Worm (Caenorhabditis elegans): ENCODE results near the gene nit-1.
A peak's percentile ranks its signal among the peaks of the same experiment; 100 is the strongest.

Gene nit-1

DNA sequence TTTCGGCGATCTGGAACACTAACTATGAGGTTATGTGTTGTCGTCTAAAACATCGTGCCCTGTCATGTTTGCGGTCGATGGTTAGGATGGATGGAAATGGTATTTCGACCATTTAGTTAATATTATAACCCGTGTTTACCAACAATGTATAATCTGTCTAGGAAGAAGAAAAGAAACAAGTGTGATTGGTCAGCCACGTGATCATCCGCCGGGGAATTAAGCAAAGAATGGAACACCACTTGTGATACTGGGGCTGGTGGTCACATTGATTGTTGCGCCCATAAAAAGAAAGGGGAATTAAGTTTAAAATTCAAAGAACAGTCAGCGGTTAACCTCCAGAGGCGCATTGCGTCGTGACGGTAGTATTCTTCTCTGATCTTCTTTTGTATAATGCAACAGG, 46.4 kb upstream of the nit-1 start (continued):
- TF ChIP-seq snpc-1.3 (tag; optimal IDR thresholded peaks at IDR 0.05; ENCODE audit: insufficient read depth): no peak
- TF ChIP-seq cebp-1 (GFP tag; IDR thresholded peaks at IDR 0.05): peak; percentile 18; the same call in 1 of the 2 replicates
- TF ChIP-seq cebp-1 (tag; optimal IDR thresholded peaks at IDR 0.05): peak; percentile 60
- no peak for TF ChIP-seq snpc-3.4 (tag; optimal IDR thresholded peaks at IDR 0.05)
- no peak for TF ChIP-seq unc-62 (GFP tag; optimal IDR thresholded peaks at IDR 0.05)
- no peak for TF ChIP-seq ekl-4 (GFP tag; IDR thresholded peaks at IDR 0.05)
- no peak for TF ChIP-seq F10E7.11 (tag; optimal IDR thresholded peaks at IDR 0.05)
- no peak for TF ChIP-seq ets-4 (GFP tag; optimal IDR thresholded peaks at IDR 0.05)
- TF ChIP-seq bed-1 (GFP tag; IDR thresholded peaks at IDR 0.05): no peak
- TF ChIP-seq him-1 (tag; optimal IDR thresholded peaks at IDR 0.05): no peak
- TF ChIP-seq unc-130 (GFP tag; optimal IDR thresholded peaks at IDR 0.05): no peak
- TF ChIP-seq egl-18 (GFP tag; IDR thresholded peaks at IDR 0.05): no peak
- no peak for TF ChIP-seq somi-1 (GFP tag; optimal IDR thresholded peaks at IDR 0.05)
- peak; percentile 6 for TF ChIP-seq ZK185.1 (tag; optimal IDR thresholded peaks at IDR 0.05; ENCODE audit: poor library complexity, severe bottlenecking)
- no peak for TF ChIP-seq F57C9.4 (tag; optimal IDR thresholded peaks at IDR 0.05)
- TF ChIP-seq nhr-90 (tag; optimal IDR thresholded peaks at IDR 0.05): no peak
- no peak for TF ChIP-seq F49E8.2 (tag; optimal IDR thresholded peaks at IDR 0.05; ENCODE audit: insufficient read depth)
- no peak for TF ChIP-seq ztf-22 (GFP tag; optimal IDR thresholded peaks at IDR 0.05)
- TF ChIP-seq sdz-38 (tag; optimal IDR thresholded peaks at IDR 0.05): no peak
- TF ChIP-seq Y67H2A.10 (GFP tag; conservative IDR thresholded peaks at IDR 0.05): no peak
- TF ChIP-seq cebp-2 (GFP tag; IDR thresholded peaks at IDR 0.05): no peak
- TF ChIP-seq nhr-120 (GFP tag; IDR thresholded peaks at IDR 0.05): no peak
- peak; percentile 22 for TF ChIP-seq lin-40 (tag; optimal IDR thresholded peaks at IDR 0.05)
- no peak for TF ChIP-seq F23B12.7 (tag; optimal IDR thresholded peaks at IDR 0.05; ENCODE audit: insufficient read depth)
- TF ChIP-seq chd-7 (tag; optimal IDR thresholded peaks at IDR 0.05): peak; percentile 36
- TF ChIP-seq nhr-27 (tag; optimal IDR thresholded peaks at IDR 0.05): no peak
- TF ChIP-seq ceh-91 (GFP tag; IDR thresholded peaks at IDR 0.05): no peak
- TF ChIP-seq Y95B8A.8 (GFP tag; IDR thresholded peaks at IDR 0.05): no peak
- TF ChIP-seq F22D6.2 (tag; optimal IDR thresholded peaks at IDR 0.05): no peak
- TF ChIP-seq efl-1 (GFP tag; optimal IDR thresholded peaks at IDR 0.05): no peak
- TF ChIP-seq nhr-80 (tag; optimal IDR thresholded peaks at IDR 0.05): peak; percentile 9
- TF ChIP-seq Y56A3A.18 (GFP tag; IDR thresholded peaks at IDR 0.05): no peak
- TF ChIP-seq pha-4 (tag; optimal IDR thresholded peaks at IDR 0.05): peak; percentile 32
- no peak for TF ChIP-seq B0035.1 (tag; optimal IDR thresholded peaks at IDR 0.05)
- TF ChIP-seq repo-1 (tag; optimal IDR thresholded peaks at IDR 0.05): no peak
- TF ChIP-seq B0261.1 (tag; optimal IDR thresholded peaks at IDR 0.05): no peak
- TF ChIP-seq ceh-40 (GFP tag; IDR thresholded peaks at IDR 0.05): no peak
- no peak for TF ChIP-seq C17E4.6 (GFP tag; IDR thresholded peaks at IDR 0.05)
- TF ChIP-seq B0019.2 (GFP tag; conservative IDR thresholded peaks at IDR 0.05): no peak
- TF ChIP-seq nfyb-1 (GFP tag; IDR thresholded peaks at IDR 0.05): peak; percentile 48; the same call in 1 of the 2 replicates
- no peak for TF ChIP-seq Y53G8AR.9 (GFP tag; conservative IDR thresholded peaks at IDR 0.05)
- no peak for TF ChIP-seq ama-1 (optimal IDR thresholded peaks at IDR 0.05)
- TF ChIP-seq ama-1 (GFP tag; optimal IDR thresholded peaks at IDR 0.05): no peak

All from whole organism, young adult.